Worm (Caenorhabditis elegans): Measurements from ENCODE around the gene F22F1.3.
"Not testable (repeated sequence)": the region's sequence is repeated elsewhere in the genome, so short reads cannot be mapped to it uniquely, and the experiment has no call there.

The F22F1.3 gene

DNA sequence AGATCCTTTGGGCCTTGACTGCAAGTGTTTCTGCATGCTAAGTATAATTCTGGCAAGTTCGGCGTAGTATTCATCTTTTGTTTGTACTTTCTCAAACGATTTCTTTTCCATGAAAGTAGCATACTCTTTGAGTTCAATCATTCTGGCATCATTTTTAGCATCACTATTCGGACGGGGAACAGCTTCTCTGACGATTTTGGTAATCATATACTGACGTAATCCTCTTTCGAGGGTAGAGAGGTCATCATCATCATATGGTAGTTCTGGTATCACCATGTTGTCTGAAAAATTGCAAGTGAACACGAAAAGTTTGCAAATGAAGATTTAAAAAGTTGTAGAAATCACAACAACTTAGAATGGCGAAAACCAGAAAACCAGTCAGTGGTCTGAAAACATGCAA, at the start of gene F22F1.3:
TSS of gene F22F1.3 (minus strand) at position 281 of the 400 bp plus-strand sequence.
- TF ChIP-seq unc-62 (GFP tag; optimal IDR thresholded peaks at IDR 0.05), result no peak

ce11 chrX:8210999-8211398, 48.1 kb upstream of the F22F1.3 start, which contains the start of gene cdd-1:
cdd-1 (minus strand) TSS chrX:8211149.
- no peak for TF ChIP-seq unc-62 (GFP tag; optimal IDR thresholded peaks at IDR 0.05)

DNA sequence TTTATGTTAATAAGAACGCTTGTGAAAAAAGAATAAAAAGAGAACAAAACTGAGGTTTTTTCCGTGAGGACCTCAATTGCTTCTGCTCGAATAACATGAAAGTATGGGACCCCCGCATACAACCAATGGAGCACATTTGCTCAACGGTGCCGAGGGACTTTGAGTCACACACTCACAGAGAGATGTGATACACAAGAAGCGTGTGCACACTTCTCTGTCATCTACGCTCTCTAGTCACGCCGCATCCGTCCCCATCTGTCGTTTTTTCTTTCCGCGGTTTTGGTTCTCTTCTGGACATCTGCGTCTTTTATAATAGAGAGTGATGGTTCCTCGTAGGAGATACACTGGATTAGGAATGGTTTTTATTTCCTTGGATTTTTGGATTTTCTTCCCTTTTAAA, 43.0 kb upstream of the F22F1.3 start:
- TF ChIP-seq unc-62 (GFP tag; optimal IDR thresholded peaks at IDR 0.05), result no peak

- no peak for TF ChIP-seq unc-62 (GFP tag; optimal IDR thresholded peaks at IDR 0.05)
Observed at ce11 chrX:8204475-8204874, 41.6 kb upstream of the F22F1.3 start.

DNA sequence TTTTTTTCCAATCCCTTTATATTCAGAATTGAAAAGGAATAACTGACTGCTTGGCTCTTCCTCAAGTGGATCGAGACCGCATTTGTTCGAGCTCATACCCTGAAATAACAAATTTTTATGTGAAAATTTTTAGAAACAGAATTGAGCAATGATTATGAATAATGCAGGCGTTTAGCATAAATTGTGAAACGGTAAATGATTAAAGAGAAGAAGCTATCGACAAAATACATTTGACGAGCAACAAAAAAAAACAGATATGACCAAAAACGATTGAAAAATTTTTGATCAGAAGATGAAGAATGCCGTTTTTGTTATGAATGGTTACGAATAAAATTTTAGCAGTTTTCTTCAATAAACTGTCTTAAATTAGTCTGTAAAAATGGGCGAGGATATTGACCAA, 40.8 kb upstream of the F22F1.3 start, which contains the start of gene C17H11.6:
TSS of gene C17H11.6 (minus strand) at position 101 of the 400 bp plus-strand sequence.
- TF ChIP-seq unc-62 (GFP tag; optimal IDR thresholded peaks at IDR 0.05), result no peak

DNA sequence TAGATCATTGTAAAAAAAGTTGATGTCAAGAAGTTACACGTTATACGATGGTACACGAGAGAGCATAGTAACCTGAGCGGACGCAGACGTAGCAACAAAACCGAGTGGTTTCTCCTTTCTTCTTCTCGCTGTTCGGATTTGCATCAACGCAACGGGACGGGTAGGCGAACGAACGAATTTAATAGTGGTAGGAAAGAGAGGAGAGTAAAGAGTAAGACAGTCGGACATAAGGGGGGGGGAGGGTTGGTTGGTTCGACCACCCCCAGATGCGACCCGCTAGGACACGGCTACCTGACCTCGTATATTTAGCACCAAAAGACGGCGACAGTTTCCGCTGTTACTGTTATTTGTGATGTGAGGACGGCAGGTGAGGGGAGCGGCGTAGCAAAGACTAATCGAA, 38.3 kb upstream of the F22F1.3 start:
- TF ChIP-seq unc-62 (GFP tag; optimal IDR thresholded peaks at IDR 0.05), result no peak

ce11 chrX:8200206-8200605, 37.3 kb upstream of the F22F1.3 start:
- TF ChIP-seq unc-62 (GFP tag; optimal IDR thresholded peaks at IDR 0.05), result no peak

ce11 chrX:8193213-8193612, 30.3 kb upstream of the F22F1.3 start:
- no peak for TF ChIP-seq unc-62 (GFP tag; optimal IDR thresholded peaks at IDR 0.05)

DNA sequence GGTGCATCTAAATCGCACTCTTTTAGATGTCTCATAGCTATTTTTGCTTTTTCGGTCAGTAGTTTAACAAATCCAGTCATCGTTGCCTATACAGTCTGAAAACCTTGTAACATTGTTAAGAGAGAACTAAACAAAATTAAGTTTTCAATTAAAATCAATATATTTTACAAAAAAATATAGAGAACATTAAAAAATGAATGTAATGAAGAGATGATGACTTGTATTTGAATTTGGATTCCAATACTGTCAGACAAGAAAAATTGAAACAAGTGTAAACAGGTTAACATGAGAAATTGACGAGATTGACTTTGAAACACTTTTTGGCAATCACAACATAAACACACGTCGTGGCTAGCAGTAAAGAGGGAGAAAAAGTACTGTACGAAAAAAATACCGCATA, 22.2 kb upstream of the F22F1.3 start, which contains the start of gene C17H11.5:
TSS of gene C17H11.5 (minus strand) at position 101 of the 400 bp plus-strand sequence.
- TF ChIP-seq unc-62 (GFP tag; optimal IDR thresholded peaks at IDR 0.05), result no peak

- not testable (repeated sequence) for TF ChIP-seq unc-62 (GFP tag; optimal IDR thresholded peaks at IDR 0.05)
Observed at ce11 chrX:8181590-8182311, 18.9 kb upstream of the F22F1.3 start, which contains the start of gene C17H11.4. C17H11.4 (minus strand) TSS chrX:8181640.

ce11 chrX:8173610-8174009, 10.7 kb upstream of the F22F1.3 start, which contains the start of gene C17H11.1:
C17H11.1 (plus strand) TSS chrX:8173910.
- no peak for TF ChIP-seq unc-62 (GFP tag; optimal IDR thresholded peaks at IDR 0.05)

DNA sequence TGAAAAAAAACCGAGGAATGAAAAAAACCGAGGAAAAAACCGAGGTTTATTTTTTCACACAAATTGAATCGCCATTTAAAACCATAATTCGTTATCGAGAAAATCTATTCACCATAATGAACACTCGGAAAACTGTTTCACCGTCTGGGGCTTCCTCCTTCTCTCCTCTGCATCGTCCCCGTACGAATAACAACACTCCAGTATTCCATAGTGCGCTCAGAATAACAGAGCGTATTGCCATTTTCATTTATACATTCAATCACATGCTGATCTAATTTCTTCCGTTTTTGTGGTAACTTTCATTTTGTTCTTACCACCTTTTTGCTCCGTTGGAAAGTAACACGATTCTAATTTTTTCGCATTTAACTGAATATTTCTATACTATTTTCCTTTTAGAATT, 6.7 kb upstream of the F22F1.3 start, which contains the start of gene C17H11.2:
TSS of gene C17H11.2 (plus strand) at position 397 of the 400 bp plus-strand sequence.
- TF ChIP-seq unc-62 (GFP tag; optimal IDR thresholded peaks at IDR 0.05), result no peak

ce11 chrX:8163555-8163954, 682 bp upstream of the F22F1.3 start:
- TF ChIP-seq unc-62 (GFP tag; optimal IDR thresholded peaks at IDR 0.05), result no peak

DNA sequence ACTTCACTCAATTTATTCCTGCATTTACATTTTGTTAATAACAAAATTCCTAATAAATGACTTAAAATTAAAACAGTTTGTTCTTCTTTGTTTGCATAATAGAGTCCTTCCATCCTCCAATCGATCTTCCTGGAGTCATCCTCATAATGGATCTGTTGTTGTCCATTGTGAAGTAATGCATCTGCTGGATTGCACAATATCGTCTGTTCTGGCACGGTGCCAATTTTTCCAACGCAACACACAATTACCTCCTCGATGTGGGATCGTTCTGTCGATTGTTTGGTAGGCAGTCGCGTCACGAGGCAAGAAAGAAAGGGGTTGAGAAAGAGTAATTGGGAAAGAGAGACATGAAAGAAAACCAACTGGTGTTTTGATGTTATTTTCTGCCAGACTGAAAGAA, 2.9 kb downstream of the F22F1.3 start:
- no peak for TF ChIP-seq unc-62 (GFP tag; optimal IDR thresholded peaks at IDR 0.05)

DNA sequence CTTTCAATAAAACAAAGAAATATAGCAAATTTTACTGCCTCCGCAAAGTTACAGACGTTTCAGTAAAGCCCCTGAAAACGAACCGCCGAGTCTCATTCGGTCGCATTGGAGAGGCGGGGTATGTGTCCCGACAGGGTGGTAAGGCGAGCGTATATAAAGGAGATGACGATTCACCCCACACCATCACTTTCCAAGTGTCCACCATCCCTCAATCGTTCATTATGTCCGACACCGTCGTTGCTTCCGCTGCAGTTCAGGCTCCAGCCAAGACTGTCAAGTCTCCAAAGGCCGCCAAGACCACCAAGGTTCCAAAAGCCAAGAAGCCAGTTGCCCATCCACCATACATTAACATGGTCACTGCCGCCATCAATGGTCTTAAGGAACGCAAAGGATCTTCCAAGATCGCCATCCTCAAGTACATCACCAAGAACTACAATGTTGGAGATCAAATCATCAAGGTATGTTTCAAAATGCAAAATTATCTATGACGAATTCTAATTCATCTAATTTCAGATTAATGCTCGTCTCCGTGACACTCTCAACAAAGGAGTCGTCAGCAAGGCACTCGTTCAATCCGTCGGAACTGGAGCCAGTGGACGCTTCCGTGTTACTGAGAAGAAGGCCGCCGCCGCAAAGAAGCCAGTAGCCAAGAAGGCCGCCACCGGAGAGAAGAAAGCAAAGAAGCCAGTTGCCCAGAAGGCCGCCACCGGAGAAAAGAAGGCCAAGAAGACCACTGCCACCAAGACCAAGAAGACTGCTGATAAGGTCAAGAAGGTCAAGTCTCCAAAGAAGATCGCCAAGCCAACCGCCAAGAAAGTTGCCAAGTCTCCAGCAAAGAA, 3.7 kb downstream of the F22F1.3 start, which contains the start of gene hil-3:
TSS of gene hil-3 (plus strand) at position 195 of the 839 bp plus-strand sequence.
- no peak for TF ChIP-seq unc-62 (GFP tag; optimal IDR thresholded peaks at IDR 0.05)

DNA sequence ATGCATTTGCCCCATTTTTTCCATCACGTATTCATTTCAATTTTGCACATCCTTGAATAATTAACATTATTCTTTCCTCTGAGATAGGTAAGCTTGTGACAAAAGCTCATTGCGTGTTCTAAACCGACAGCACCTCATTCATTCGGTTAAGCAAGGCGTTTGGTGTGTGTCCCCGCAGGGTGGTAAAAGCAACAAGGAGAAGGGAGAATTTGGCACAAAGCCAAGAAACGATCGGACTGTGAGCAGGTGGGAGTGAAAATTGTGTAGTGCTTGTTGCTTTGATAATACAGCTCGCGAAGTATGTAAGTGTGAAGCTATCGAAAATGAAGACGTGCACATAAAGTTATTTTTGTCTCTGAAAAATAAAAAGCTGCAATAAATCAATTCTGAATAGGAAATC, 5.7 kb downstream of the F22F1.3 start:
- no peak for TF ChIP-seq unc-62 (GFP tag; optimal IDR thresholded peaks at IDR 0.05)

Measured in whole organism, dauer.